Worm (Caenorhabditis elegans) whole organism, late embryonic: ENCODE data around the gene Y54B9A.1.
"Not testable (repeated sequence)": the region's sequence is repeated elsewhere in the genome, so short reads cannot be mapped to it uniquely, and the experiment has no call there.

Experiments used
- C08G9.2 ChIP-seq: sonication (generic microtip); optimal IDR thresholded peaks from 2 replicates; lab custom pipeline; 2016; ENCODE audit warnings: mild to moderate bottlenecking, missing genetic modification characterization, moderate library complexity, missing compliant biosample characterization
- C38D4.7 ChIP-seq: fragments of 200-800 bp; sonication (Bioruptor generic); optimal IDR thresholded peaks from 2 replicates; lab custom pipeline; 2018; ENCODE audit warnings: mild to moderate bottlenecking, missing genetic modification characterization, moderate library complexity, missing compliant biosample characterization
- F13H6.1 ChIP-seq: sonication (generic microtip); optimal IDR thresholded peaks from 2 replicates; lab custom pipeline; 2016; ENCODE audit warnings: missing genetic modification characterization, missing compliant biosample characterization
- K02D7.2 ChIP-seq: sonication (generic microtip); optimal IDR thresholded peaks from 2 replicates; lab custom pipeline; 2017; ENCODE audit warnings: mild to moderate bottlenecking, missing genetic modification characterization, missing compliant biosample characterization
- K09A11.1 ChIP-seq: sonication (generic microtip); optimal IDR thresholded peaks from 2 replicates; lab custom pipeline; 2017; ENCODE audit warnings: antibody characterized with exemption, mild to moderate bottlenecking, missing genetic modification characterization, missing compliant biosample characterization; ENCODE audit not compliant: insufficient read depth
- Y22D7AL.16 ChIP-seq: sonication (generic microtip); optimal IDR thresholded peaks from 2 replicates; lab custom pipeline; 2016; ENCODE audit warnings: missing genetic modification characterization, missing compliant biosample characterization
- ahr-1 ChIP-seq: sonication (generic microtip); optimal IDR thresholded peaks from 2 replicates; lab custom pipeline; 2016; ENCODE audit warnings: missing genetic modification characterization, missing compliant biosample characterization
- ceh-18 ChIP-seq: sonication (generic microtip); optimal IDR thresholded peaks from 2 replicates; lab custom pipeline; 2016; ENCODE audit warnings: missing genetic modification characterization, missing compliant biosample characterization
- ceh-2 ChIP-seq: sonication (generic microtip); optimal IDR thresholded peaks from 2 replicates; lab custom pipeline; 2016; ENCODE audit warnings: missing genotype, missing genetic modification characterization, missing compliant biosample characterization
- ceh-22 ChIP-seq: sonication (generic microtip); optimal IDR thresholded peaks from 2 replicates; lab custom pipeline; 2017; ENCODE audit warnings: missing biosample characterization, missing genetic modification characterization
- ceh-24 ChIP-seq: sonication (generic microtip); optimal IDR thresholded peaks from 2 replicates; lab custom pipeline; 2016; ENCODE audit warnings: mild to moderate bottlenecking, missing genetic modification characterization, missing compliant biosample characterization
- ceh-34 ChIP-seq: sonication (generic microtip); optimal IDR thresholded peaks from 2 replicates; lab custom pipeline; 2016; ENCODE audit warnings: mild to moderate bottlenecking, missing genetic modification characterization, missing compliant biosample characterization
- ceh-6 ChIP-seq: fragments of 200-800 bp; sonication (Bioruptor generic); optimal IDR thresholded peaks from 2 replicates; lab custom pipeline; 2018; ENCODE audit warnings: mild to moderate bottlenecking, missing genetic modification characterization, missing compliant biosample characterization
- ceh-9 ChIP-seq: sonication (generic microtip); optimal IDR thresholded peaks from 2 replicates; lab custom pipeline; 2016; ENCODE audit warnings: mild to moderate bottlenecking, missing genetic modification characterization, inconsistent platforms, missing compliant biosample characterization
- che-1 ChIP-seq: sonication (generic microtip); optimal IDR thresholded peaks from 2 replicates; lab custom pipeline; 2016; ENCODE audit warnings: mild to moderate bottlenecking, missing genetic modification characterization, missing compliant biosample characterization
- dmd-4 ChIP-seq: sonication (generic microtip); optimal IDR thresholded peaks from 2 replicates; lab custom pipeline; 2016; ENCODE audit warnings: borderline replicate concordance, missing genetic modification characterization, missing compliant biosample characterization
- dve-1 ChIP-seq: sonication (generic microtip); optimal IDR thresholded peaks from 2 replicates; lab custom pipeline; 2017; ENCODE audit warnings: antibody characterized with exemption, mild to moderate bottlenecking, missing genetic modification characterization, missing compliant biosample characterization
- eyg-1 ChIP-seq: sonication (generic microtip); optimal IDR thresholded peaks from 2 replicates; lab custom pipeline; 2016; ENCODE audit warnings: missing genotype, missing genetic modification characterization, missing compliant biosample characterization
- fkh-10 ChIP-seq: fragments of 150-350 bp; optimal IDR thresholded peaks from 2 replicates; lab custom pipeline; 2014; ENCODE audit warnings: missing biosample characterization, missing genetic modification reagents, missing genetic modification characterization
- fkh-6 ChIP-seq: sonication (generic microtip); optimal IDR thresholded peaks from 2 replicates; lab custom pipeline; 2016; ENCODE audit warnings: missing genetic modification characterization, missing compliant biosample characterization
- gmeb-2 ChIP-seq: sonication (generic microtip); optimal IDR thresholded peaks from 2 replicates; lab custom pipeline; 2016; ENCODE audit warnings: missing genetic modification characterization, inconsistent platforms, missing compliant biosample characterization
- lin-11 ChIP-seq: fragments of 200-800 bp; sonication (Bioruptor generic); optimal IDR thresholded peaks from 2 replicates; lab custom pipeline; 2018; ENCODE audit warnings: mild to moderate bottlenecking, missing genetic modification characterization, missing compliant biosample characterization
- madf-2 ChIP-seq: sonication (generic microtip); optimal IDR thresholded peaks from 2 replicates; lab custom pipeline; 2017; ENCODE audit warnings: missing genetic modification characterization, missing compliant biosample characterization
- mec-3 ChIP-seq: sonication (generic microtip); optimal IDR thresholded peaks from 2 replicates; lab custom pipeline; 2016; ENCODE audit warnings: borderline replicate concordance, missing genetic modification characterization, missing compliant biosample characterization
- nhr-11 ChIP-seq: fragments of 150-350 bp; optimal IDR thresholded peaks from 2 replicates; lab custom pipeline; 2014; ENCODE audit warnings: missing biosample characterization, missing genetic modification characterization
- pha-2 ChIP-seq: sonication (generic microtip); optimal IDR thresholded peaks from 2 replicates; lab custom pipeline; 2017; ENCODE audit warnings: mild to moderate bottlenecking, missing genetic modification characterization, missing compliant biosample characterization
- pros-1 ChIP-seq: fragments of 150-350 bp; optimal IDR thresholded peaks from 2 replicates; lab custom pipeline; 2014; ENCODE audit warnings: missing biosample characterization, missing genetic modification reagents, missing genetic modification characterization
- sdc-2 ChIP-seq: sonication (generic microtip); optimal IDR thresholded peaks from 2 replicates; lab custom pipeline; 2016; ENCODE audit warnings: missing genotype, missing genetic modification characterization, missing compliant biosample characterization
- sox-4 ChIP-seq: sonication (generic microtip); optimal IDR thresholded peaks from 2 replicates; lab custom pipeline; 2017; ENCODE audit warnings: mild to moderate bottlenecking, missing genetic modification characterization, inconsistent platforms, missing compliant biosample characterization
- syd-9 ChIP-seq: sonication (generic microtip); optimal IDR thresholded peaks from 2 replicates; lab custom pipeline; 2016; ENCODE audit warnings: mild to moderate bottlenecking, missing genetic modification characterization, moderate library complexity, missing compliant biosample characterization
- tbx-2 ChIP-seq: sonication (generic microtip); optimal IDR thresholded peaks from 2 replicates; lab custom pipeline; 2016; ENCODE audit warnings: missing genetic modification characterization, missing compliant biosample characterization
- tbx-7 ChIP-seq: sonication (generic microtip); optimal IDR thresholded peaks from 2 replicates; lab custom pipeline; 2016; ENCODE audit warnings: missing genotype, missing genetic modification characterization, missing compliant biosample characterization
- unc-3 ChIP-seq, 2 experiments: fragments of 200-800 bp in 1 of 2; sonication (Bioruptor generic) in 1 of 2; sonication (generic microtip) in 1 of 2; conservative IDR thresholded peaks in 1 of 2; optimal IDR thresholded peaks in 1 of 2; 2 replicates each; pipeline versions ENCODE4 v1.3.6 to Lab custom; 2016 to 2022; ENCODE audit warnings: missing compliant biosample characterization in 2 of 2, missing genetic modification characterization in 2 of 2, missing genetic modification reagents in 1 of 2
- unc-42 ChIP-seq: sonication (generic microtip); optimal IDR thresholded peaks from 2 replicates; lab custom pipeline; 2016; ENCODE audit warnings: missing genotype, missing genetic modification characterization, missing compliant biosample characterization
- unc-86 ChIP-seq: sonication (generic microtip); optimal IDR thresholded peaks from 2 replicates; lab custom pipeline; 2016; ENCODE audit warnings: missing genetic modification characterization, missing compliant biosample characterization

Y54B9A.1 gene

ce11 chrV:9439315-9440002, at the start of gene Y54B9A.1:
Y54B9A.1 (minus strand) TSS chrV:9439549.
- TF ChIP-seq ceh-22, ceh-6, ceh-9: not testable (repeated sequence)

- no peak for TF ChIP-seq C38D4.7 (GFP tag; lab: Kevin White, UChicago)
- no peak for TF ChIP-seq unc-42 (tag; lab: Kevin White, UChicago)
- no peak for TF ChIP-seq ceh-34 (tag; lab: Kevin White, UChicago)
- no peak for TF ChIP-seq gmeb-2
- no peak for TF ChIP-seq Y22D7AL.16
- no peak for TF ChIP-seq fkh-10 (GFP tag; lab: Kevin White, UChicago)
- TF ChIP-seq pha-2 = no peak
- TF ChIP-seq tbx-7 (tag; lab: Kevin White, UChicago) = no peak
- TF ChIP-seq ahr-1 (tag; lab: Kevin White, UChicago) = no peak
- no peak for TF ChIP-seq K09A11.1 (tag; lab: Kevin White, UChicago)
- TF ChIP-seq K02D7.2 = no peak
- TF ChIP-seq unc-3 (GFP tag; conservative IDR thresholded peaks at IDR 0.05; lab: Robert Waterston, UW) = no peak
- TF ChIP-seq unc-3 (tag; optimal IDR thresholded peaks at IDR 0.05; lab: Kevin White, UChicago) = no peak
- no peak for TF ChIP-seq ceh-18 (tag; lab: Kevin White, UChicago)
- TF ChIP-seq dve-1 (tag; lab: Kevin White, UChicago) = no peak
- no peak for TF ChIP-seq ceh-24 (tag; lab: Kevin White, UChicago)
- TF ChIP-seq unc-86 (tag; lab: Kevin White, UChicago) = no peak
- TF ChIP-seq lin-11 (tag; lab: Kevin White, UChicago) = no peak
- no peak for TF ChIP-seq C08G9.2 (tag; lab: Kevin White, UChicago)
Observed at ce11 chrV:9485508-9485907, 46.2 kb upstream of the Y54B9A.1 start.

- TF ChIP-seq sdc-2 (tag; lab: Kevin White, UChicago) = no peak
- TF ChIP-seq unc-42 (tag; lab: Kevin White, UChicago) = peak; percentile 75
- TF ChIP-seq, all 69 proteins: peak for 1
Observed at ce11 chrV:9483738-9484256, 44.4 kb upstream of the Y54B9A.1 start, which contains the start of gene K06A4.2. K06A4.2 (plus strand) TSS chrV:9484206.

ce11 chrV:9480566-9480965, 41.2 kb upstream of the Y54B9A.1 start, which contains the start of gene K06A4.6:
K06A4.6 (minus strand) TSS chrV:9480666.
- no peak for TF ChIP-seq ceh-18 (tag; lab: Kevin White, UChicago)
- TF ChIP-seq dmd-4 = no peak
- TF ChIP-seq mec-3 (tag; lab: Kevin White, UChicago) = no peak
- TF ChIP-seq syd-9 (tag; lab: Kevin White, UChicago) = no peak
- TF ChIP-seq tbx-2 (tag; lab: Kevin White, UChicago) = no peak
- no peak for TF ChIP-seq unc-42 (tag; lab: Kevin White, UChicago)
- no peak for TF ChIP-seq madf-2
- no peak for TF ChIP-seq che-1 (tag; lab: Kevin White, UChicago)
- TF ChIP-seq F13H6.1 = no peak
- no peak for TF ChIP-seq pros-1
- no peak for TF ChIP-seq fkh-6 (tag; lab: Kevin White, UChicago)
- TF ChIP-seq eyg-1 (tag; lab: Kevin White, UChicago) = no peak
- TF ChIP-seq ceh-6 = no peak
- no peak for TF ChIP-seq sox-4 (tag; lab: Kevin White, UChicago)
- no peak for TF ChIP-seq ceh-2 (tag; lab: Kevin White, UChicago)
- no peak for TF ChIP-seq ceh-24 (tag; lab: Kevin White, UChicago)
- no peak for TF ChIP-seq nhr-11 (tag; lab: Kevin White, UChicago)
